Worm (Caenorhabditis elegans) whole organism, L1 larva: Measurements from ENCODE around the gene srsx-25.

ENCODE experiments used
- C34B4.2 ChIP-seq: sonication (generic microtip); optimal IDR thresholded peaks from 2 replicates; lab custom pipeline; 2017; ENCODE audit warnings: mild to moderate bottlenecking, missing genetic modification characterization, missing compliant biosample characterization
- F16B12.6 ChIP-seq: fragments of 150-350 bp; optimal IDR thresholded peaks from 2 replicates; lab custom pipeline; 2014; ENCODE audit warnings: missing biosample characterization, missing genetic modification characterization
- alr-1 ChIP-seq: fragments of 200-800 bp; sonication (Bioruptor generic); optimal IDR thresholded peaks from 2 replicates; lab custom pipeline; 2018; ENCODE audit warnings: borderline replicate concordance, mild to moderate bottlenecking, missing genetic modification characterization, missing compliant biosample characterization
- aly-2 ChIP-seq: fragments of 150-350 bp; optimal IDR thresholded peaks from 2 replicates; lab custom pipeline; 2014; ENCODE audit warnings: missing biosample characterization, missing genetic modification characterization
- ceh-82 ChIP-seq, 3 experiments: fragments of 150-350 bp in 1 of 3; sonication (generic microtip) in 2 of 3; optimal IDR thresholded peaks; 2 replicates each; lab custom pipeline; 2014 to 2017; ENCODE audit warnings: missing biosample characterization in 3 of 3, missing genetic modification characterization in 3 of 3
- ceh-88 ChIP-seq: fragments of 200-800 bp; sonication (Bioruptor generic); IDR thresholded peaks from 2 replicates; pipeline ENCODE4 v1.3.6; 2022; ENCODE audit warnings: missing genetic modification characterization, missing compliant biosample characterization
- dpl-1 ChIP-seq, 3 experiments: fragments of 150-350 bp in 2 of 3; sonication (generic microtip) in 1 of 3; optimal IDR thresholded peaks; 2 replicates each; lab custom pipeline; 2014 to 2017; ENCODE audit warnings: missing biosample characterization in 3 of 3, missing genetic modification characterization in 3 of 3, missing genetic modification reagents in 3 of 3
- dsc-1 ChIP-seq: sonication (generic microtip); optimal IDR thresholded peaks from 2 replicates; lab custom pipeline; 2016; ENCODE audit warnings: mild to moderate bottlenecking, missing genetic modification characterization, missing compliant biosample characterization
- efl-1 ChIP-seq, 4 experiments: fragments of 150-350 bp; optimal IDR thresholded peaks in 3 of 4; peaks in 1 of 4; 1 replicate in 1 of 4; 2 replicates in 3 of 4; lab custom pipeline; 2014; ENCODE audit warnings: missing biosample characterization in 2 of 4, missing genetic modification characterization in 2 of 4, missing genetic modification reagents in 2 of 4
- egl-27 ChIP-seq, 2 experiments: fragments of 150-350 bp in 1 of 2; sonication (generic microtip); optimal IDR thresholded peaks; 3 replicates each; lab custom pipeline; 2017 to 2018; ENCODE audit warnings: missing biosample characterization in 2 of 2, missing genetic modification characterization in 2 of 2, missing genetic modification reagents in 2 of 2
- elt-2 ChIP-seq: sonication (generic microtip); optimal IDR thresholded peaks from 2 replicates; lab custom pipeline; 2016; ENCODE audit warnings: missing genetic modification characterization, mild to moderate bottlenecking, inconsistent platforms, missing compliant biosample characterization, missing genetic modification reagents
- elt-3 ChIP-seq, 6 experiments: fragments of 150-350 bp in 1 of 6; sonication (generic microtip); optimal IDR thresholded peaks; 2 replicates each; lab custom pipeline; 2017 to 2018; ENCODE audit warnings: missing biosample characterization in 6 of 6, missing genetic modification characterization in 6 of 6, inconsistent platforms in 1 of 6
- fkh-4 ChIP-seq: sonication (generic microtip); optimal IDR thresholded peaks from 2 replicates; lab custom pipeline; 2016; ENCODE audit warnings: missing compliant biosample characterization, missing genetic modification characterization, borderline replicate concordance
- grh-1 ChIP-seq: fragments of 200-800 bp; sonication (Bioruptor generic); IDR thresholded peaks from 2 replicates; pipeline ENCODE4 v1.3.6; 2022; ENCODE audit warnings: missing genetic modification reagents, missing genetic modification characterization, missing compliant biosample characterization
- hlh-17 ChIP-seq: fragments of 200-800 bp; sonication (Bioruptor generic); optimal IDR thresholded peaks from 2 replicates; lab custom pipeline; 2018; ENCODE audit warnings: missing genetic modification characterization, mild to moderate bottlenecking, missing compliant biosample characterization, moderate library complexity, borderline replicate concordance
- isw-1 ChIP-seq: fragments of 200-800 bp; sonication (Bioruptor generic); IDR thresholded peaks from 2 replicates; pipeline ENCODE4 v1.3.6; 2022; ENCODE audit warnings: missing genetic modification characterization, missing compliant biosample characterization
- jun-1 ChIP-seq: fragments of 150-350 bp; optimal IDR thresholded peaks from 2 replicates; lab custom pipeline; 2014; ENCODE audit warnings: missing biosample characterization, missing genetic modification reagents, missing genetic modification characterization
- lin-13 ChIP-seq: fragments of 150-350 bp; optimal IDR thresholded peaks from 2 replicates; lab custom pipeline; 2014; ENCODE audit warnings: missing biosample characterization, missing genetic modification reagents, missing genetic modification characterization
- lin-14 ChIP-seq: fragments of 200-800 bp; sonication (Bioruptor generic); optimal IDR thresholded peaks from 2 replicates; lab custom pipeline; 2018; ENCODE audit warnings: mild to moderate bottlenecking, missing genetic modification characterization, moderate library complexity, missing compliant biosample characterization
- lin-35 ChIP-seq, 2 experiments: fragments of 150-350 bp; optimal IDR thresholded peaks; 2 replicates each; lab custom pipeline; 2014; ENCODE audit warnings: missing biosample characterization in 2 of 2, missing genetic modification characterization in 2 of 2, missing genetic modification reagents in 2 of 2
- lir-3 ChIP-seq: sonication (generic microtip); optimal IDR thresholded peaks from 2 replicates; lab custom pipeline; 2016; ENCODE audit warnings: mild to moderate bottlenecking, missing genetic modification characterization, moderate library complexity, missing compliant biosample characterization; ENCODE audit not compliant: poor library complexity
- mab-9 ChIP-seq: fragments of 200-800 bp; sonication (Bioruptor generic); IDR thresholded peaks from 2 replicates; pipeline ENCODE4 v1.3.6; 2022; ENCODE audit warnings: missing genetic modification reagents, missing genetic modification characterization, missing compliant biosample characterization
- mdl-1 ChIP-seq, 2 experiments: fragments of 150-350 bp; optimal IDR thresholded peaks; 2 replicates each; lab custom pipeline; 2014 to 2017; ENCODE audit warnings: missing biosample characterization in 2 of 2, missing genetic modification characterization in 2 of 2, inconsistent platforms in 1 of 2
- mef-2 ChIP-seq: fragments of 150-350 bp; optimal IDR thresholded peaks from 2 replicates; lab custom pipeline; 2014; ENCODE audit warnings: missing biosample characterization, missing genetic modification characterization
- nhr-11 ChIP-seq: fragments of 150-350 bp; optimal IDR thresholded peaks from 2 replicates; lab custom pipeline; 2014; ENCODE audit warnings: missing biosample characterization, missing genetic modification characterization
- nhr-12 ChIP-seq: sonication (generic microtip); optimal IDR thresholded peaks from 2 replicates; lab custom pipeline; 2017; ENCODE audit warnings: missing biosample characterization, missing genetic modification characterization
- nhr-19 ChIP-seq: fragments of 200-800 bp; sonication (Bioruptor generic); conservative IDR thresholded peaks from 2 replicates; pipeline ENCODE4 v1.3.6; 2022; ENCODE audit warnings: missing genetic modification characterization, missing compliant biosample characterization
- nhr-20 ChIP-seq: sonication (generic microtip); optimal IDR thresholded peaks from 2 replicates; lab custom pipeline; 2016; ENCODE audit warnings: mild to moderate bottlenecking, missing genetic modification characterization, missing compliant biosample characterization
- nhr-237 ChIP-seq: fragments of 150-350 bp; optimal IDR thresholded peaks from 2 replicates; lab custom pipeline; 2014; ENCODE audit warnings: missing biosample characterization, missing genetic modification characterization
- nhr-28 ChIP-seq: fragments of 150-350 bp; optimal IDR thresholded peaks from 2 replicates; lab custom pipeline; 2014; ENCODE audit warnings: missing biosample characterization, missing genetic modification characterization
- nhr-47 ChIP-seq: sonication (generic microtip); optimal IDR thresholded peaks from 2 replicates; lab custom pipeline; 2016; ENCODE audit warnings: mild to moderate bottlenecking, missing genetic modification characterization, moderate library complexity, missing compliant biosample characterization
- nhr-71 ChIP-seq: sonication (generic microtip); optimal IDR thresholded peaks from 2 replicates; lab custom pipeline; 2016; ENCODE audit warnings: mild to moderate bottlenecking, missing genetic modification characterization, moderate library complexity, missing compliant biosample characterization
- nhr-76 ChIP-seq: sonication (generic microtip); optimal IDR thresholded peaks from 2 replicates; lab custom pipeline; 2017; ENCODE audit warnings: missing biosample characterization, missing genetic modification characterization
- nhr-85 ChIP-seq: sonication (generic microtip); peaks from one replicate; lab custom pipeline; 2016; ENCODE audit warnings: missing genetic modification characterization, inconsistent platforms, missing compliant biosample characterization
- pag-3 ChIP-seq: sonication (generic microtip); optimal IDR thresholded peaks from 2 replicates; lab custom pipeline; 2017; ENCODE audit warnings: missing genetic modification characterization, mild to moderate bottlenecking, missing compliant biosample characterization, antibody characterized with exemption, borderline replicate concordance; ENCODE audit not compliant: insufficient read depth
- pax-3 ChIP-seq: fragments of 200-800 bp; sonication (Bioruptor generic); optimal IDR thresholded peaks from 2 replicates; lab custom pipeline; 2018; ENCODE audit warnings: mild to moderate bottlenecking, missing genetic modification characterization, moderate library complexity, missing compliant biosample characterization
- pqm-1 ChIP-seq: sonication (generic microtip); optimal IDR thresholded peaks from 3 replicates; lab custom pipeline; 2017; ENCODE audit warnings: missing biosample characterization, missing genetic modification characterization
- rnt-1 ChIP-seq: sonication (generic microtip); optimal IDR thresholded peaks from 2 replicates; lab custom pipeline; 2016; ENCODE audit warnings: mild to moderate bottlenecking, missing genetic modification characterization, moderate library complexity, missing compliant biosample characterization
- skn-1 ChIP-seq: fragments of 150-350 bp; optimal IDR thresholded peaks from 2 replicates; lab custom pipeline; 2014; ENCODE audit warnings: missing biosample characterization, missing genetic modification characterization
- sup-37 ChIP-seq: fragments of 200-800 bp; sonication (Bioruptor generic); optimal IDR thresholded peaks from 2 replicates; lab custom pipeline; 2018; ENCODE audit warnings: mild to moderate bottlenecking, missing genetic modification characterization, missing compliant biosample characterization
- tbx-2 ChIP-seq: sonication (generic microtip); optimal IDR thresholded peaks from 2 replicates; lab custom pipeline; 2016; ENCODE audit warnings: missing genetic modification characterization, missing compliant biosample characterization
- tlp-1 ChIP-seq: fragments of 150-350 bp; optimal IDR thresholded peaks from 2 replicates; lab custom pipeline; 2014; ENCODE audit warnings: missing biosample characterization, missing genetic modification characterization
- unc-130 ChIP-seq: fragments of 150-350 bp; optimal IDR thresholded peaks from 2 replicates; lab custom pipeline; 2017; ENCODE audit warnings: missing biosample characterization, missing genetic modification characterization, inconsistent platforms
- unc-30 ChIP-seq: sonication (generic microtip); optimal IDR thresholded peaks from 2 replicates; lab custom pipeline; 2017; ENCODE audit warnings: missing biosample characterization, missing genetic modification characterization
- unc-62 ChIP-seq: fragments of 150-350 bp; optimal IDR thresholded peaks from 2 replicates; lab custom pipeline; 2014; ENCODE audit warnings: missing biosample characterization, missing genetic modification reagents, missing genetic modification characterization
- unc-98 ChIP-seq: fragments of 200-800 bp; sonication (Bioruptor generic); IDR thresholded peaks from 2 replicates; pipeline ENCODE4 v1.3.6; 2022; ENCODE audit warnings: missing genetic modification characterization, missing compliant biosample characterization
- zag-1 ChIP-seq: fragments of 150-350 bp; optimal IDR thresholded peaks from 2 replicates; lab custom pipeline; 2014; ENCODE audit warnings: missing biosample characterization, missing genetic modification characterization
- zip-4 ChIP-seq: fragments of 200-800 bp; sonication (Bioruptor generic); optimal IDR thresholded peaks from 2 replicates; lab custom pipeline; 2018; ENCODE audit warnings: mild to moderate bottlenecking, missing genetic modification characterization, moderate library complexity, missing compliant biosample characterization
- ztf-4 ChIP-seq: fragments of 150-350 bp; optimal IDR thresholded peaks from 2 replicates; lab custom pipeline; 2014; ENCODE audit warnings: missing biosample characterization, missing genetic modification characterization

srsx-25 gene

DNA sequence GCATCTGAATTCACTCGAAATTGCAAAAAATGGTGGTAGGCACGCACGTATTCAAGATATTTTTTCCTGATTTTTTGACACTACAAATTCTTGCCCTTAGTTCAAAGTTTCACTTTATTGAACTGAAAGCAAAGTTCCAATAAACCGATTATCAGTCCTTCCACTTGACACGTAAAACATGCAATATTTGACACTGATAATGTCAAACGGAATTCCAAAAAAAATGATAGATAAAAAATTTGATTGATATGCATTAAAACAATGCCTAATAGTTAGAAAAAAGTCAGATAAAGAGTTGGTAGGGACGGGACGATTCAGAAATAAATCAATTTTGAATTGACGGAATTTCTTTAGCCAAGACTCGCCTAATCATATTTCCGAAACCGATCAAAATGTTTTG is 37.9 kb upstream of the srsx-25 start:
- TF ChIP-seq tbx-2 (tag; lab: Kevin White, UChicago): no peak
- TF ChIP-seq zip-4: no peak
- TF ChIP-seq ceh-88 (GFP tag; lab: Robert Waterston, UW): no peak
- no peak for TF ChIP-seq lin-13 (GFP tag; lab: Kevin White, UChicago)
- no peak for TF ChIP-seq hlh-17 (GFP tag; lab: Kevin White, UChicago)
- no peak for TF ChIP-seq nhr-237
- no peak for TF ChIP-seq aly-2
- no peak for TF ChIP-seq skn-1
- TF ChIP-seq sup-37 (GFP tag; lab: Kevin White, UChicago): no peak
- no peak for TF ChIP-seq pax-3
- no peak for TF ChIP-seq unc-130 (tag; lab: Kevin White, UChicago)
- no peak for TF ChIP-seq unc-98 (GFP tag; lab: Robert Waterston, UW)
- no peak for TF ChIP-seq mef-2 (tag; lab: Kevin White, UChicago)
- no peak for TF ChIP-seq nhr-76 (tag; lab: Kevin White, UChicago)
- no peak for TF ChIP-seq dpl-1 (GFP tag; optimal IDR thresholded peaks at IDR 0.05; lab: Kevin White, UChicago)
- TF ChIP-seq nhr-19: no peak
- TF ChIP-seq grh-1: no peak
- peak; percentile 39 for TF ChIP-seq jun-1 (tag; lab: Kevin White, UChicago)
- TF ChIP-seq zag-1 (tag; lab: Kevin White, UChicago): no peak
- no peak for TF ChIP-seq nhr-20 (tag; lab: Kevin White, UChicago)
- no peak for TF ChIP-seq elt-3 (tag; optimal IDR thresholded peaks at IDR 0.05; lab: Kevin White, UChicago)
- no peak for TF ChIP-seq nhr-85 (tag; lab: Kevin White, UChicago)
- no peak for TF ChIP-seq unc-30 (tag; lab: Kevin White, UChicago)
- no peak for TF ChIP-seq ceh-82 (tag; optimal IDR thresholded peaks at IDR 0.05; lab: Kevin White, UChicago)
- no peak for TF ChIP-seq C34B4.2 (tag; lab: Kevin White, UChicago)
- peak in 1 of 2 experiments; percentile 27 for TF ChIP-seq lin-35 (GFP tag; optimal IDR thresholded peaks at IDR 0.05; lab: Kevin White, UChicago)
- TF ChIP-seq mab-9 (GFP tag; lab: Robert Waterston, UW): no peak
- no peak for TF ChIP-seq nhr-71 (tag; lab: Kevin White, UChicago)
- TF ChIP-seq pag-3 (tag; lab: Kevin White, UChicago): no peak
- TF ChIP-seq lir-3: no peak
- TF ChIP-seq lin-14: no peak
- no peak for TF ChIP-seq egl-27 (tag; optimal IDR thresholded peaks at IDR 0.05; lab: Kevin White, UChicago)
- TF ChIP-seq isw-1: no peak
- TF ChIP-seq alr-1 (tag; lab: Kevin White, UChicago): no peak
- no peak for TF ChIP-seq nhr-12 (tag; lab: Kevin White, UChicago)
- peak; percentile 90 for TF ChIP-seq elt-2 (tag; lab: Kevin White, UChicago)
- peak; percentile 75 for TF ChIP-seq tlp-1 (tag; lab: Kevin White, UChicago)
- no peak for TF ChIP-seq efl-1 (optimal IDR thresholded peaks at IDR 0.05; lab: Kevin White, UChicago)
- TF ChIP-seq efl-1 (GFP tag; optimal IDR thresholded peaks at IDR 0.05 in 1 of 2; lab: Kevin White, UChicago): peak in 1 of 2 experiments; percentile 82
- TF ChIP-seq pqm-1 (tag; lab: Kevin White, UChicago): peak; percentile 61
- TF ChIP-seq F16B12.6: no peak
- no peak for TF ChIP-seq ztf-4 (tag; lab: Kevin White, UChicago)
- no peak for TF ChIP-seq nhr-11 (tag; lab: Kevin White, UChicago)
- no peak for TF ChIP-seq nhr-47 (tag; lab: Kevin White, UChicago)
- TF ChIP-seq mdl-1 (tag; optimal IDR thresholded peaks at IDR 0.05; lab: Kevin White, UChicago): no peak
- TF ChIP-seq rnt-1 (tag; lab: Kevin White, UChicago): no peak
- TF ChIP-seq nhr-28 (tag; lab: Kevin White, UChicago): no peak
- no peak for TF ChIP-seq fkh-4 (tag; lab: Kevin White, UChicago)
- TF ChIP-seq dsc-1: no peak
- no peak for TF ChIP-seq unc-62 (GFP tag; lab: Kevin White, UChicago)
